Worm (Caenorhabditis elegans): ENCODE measurements around the gene scrm-7.
"Not testable (repeated sequence)": the region's sequence is repeated elsewhere in the genome, so short reads cannot be mapped to it uniquely, and the experiment has no call there.

scrm-7 gene

DNA sequence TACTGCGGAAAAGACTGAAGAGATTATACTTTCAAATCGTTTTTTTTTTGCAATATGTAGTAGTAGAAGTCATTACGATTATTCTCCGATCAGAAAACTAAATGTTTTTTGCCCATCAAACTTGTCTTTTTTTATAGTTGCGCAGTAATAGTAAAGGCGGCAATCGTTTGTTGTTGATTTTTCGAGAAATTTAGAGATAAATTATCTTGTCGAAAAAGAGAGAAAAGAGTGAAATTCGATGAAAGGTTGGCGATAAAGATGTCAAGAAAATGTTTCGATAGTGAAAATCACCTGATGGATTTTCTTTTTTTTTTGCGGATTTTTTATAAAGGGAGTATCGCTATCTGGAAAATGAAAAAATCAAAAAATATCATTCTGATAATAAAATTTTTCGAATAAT lies 8.9 kb upstream of the scrm-7 start:
- no peak for TF ChIP-seq dao-5 (tag; optimal IDR thresholded peaks at IDR 0.05)

DNA sequence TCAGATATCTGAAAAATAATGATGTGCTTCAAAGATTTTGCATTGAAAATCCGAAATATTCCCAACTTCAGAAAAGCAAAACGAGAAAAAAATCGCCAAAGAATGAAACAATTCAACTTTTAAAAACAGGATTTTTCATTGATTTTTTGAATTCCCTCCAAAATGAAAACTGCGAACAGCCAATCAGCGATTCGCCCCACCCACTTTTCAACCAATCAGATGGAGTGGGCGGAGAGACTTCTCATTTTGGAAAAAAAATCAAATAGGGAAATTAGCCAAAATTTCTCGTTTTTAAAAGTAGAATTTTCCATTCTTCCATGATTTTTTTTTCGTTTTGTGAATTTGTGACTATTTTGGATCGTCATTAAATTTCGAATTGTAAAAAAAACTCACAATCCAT lies 5.2 kb upstream of the scrm-7 start:
- TF ChIP-seq dao-5 (tag; optimal IDR thresholded peaks at IDR 0.05) (no peak), W03F9.2 (tag; optimal IDR thresholded peaks at IDR 0.05) (no peak), him-1 (tag; optimal IDR thresholded peaks at IDR 0.05) (no peak)

DNA sequence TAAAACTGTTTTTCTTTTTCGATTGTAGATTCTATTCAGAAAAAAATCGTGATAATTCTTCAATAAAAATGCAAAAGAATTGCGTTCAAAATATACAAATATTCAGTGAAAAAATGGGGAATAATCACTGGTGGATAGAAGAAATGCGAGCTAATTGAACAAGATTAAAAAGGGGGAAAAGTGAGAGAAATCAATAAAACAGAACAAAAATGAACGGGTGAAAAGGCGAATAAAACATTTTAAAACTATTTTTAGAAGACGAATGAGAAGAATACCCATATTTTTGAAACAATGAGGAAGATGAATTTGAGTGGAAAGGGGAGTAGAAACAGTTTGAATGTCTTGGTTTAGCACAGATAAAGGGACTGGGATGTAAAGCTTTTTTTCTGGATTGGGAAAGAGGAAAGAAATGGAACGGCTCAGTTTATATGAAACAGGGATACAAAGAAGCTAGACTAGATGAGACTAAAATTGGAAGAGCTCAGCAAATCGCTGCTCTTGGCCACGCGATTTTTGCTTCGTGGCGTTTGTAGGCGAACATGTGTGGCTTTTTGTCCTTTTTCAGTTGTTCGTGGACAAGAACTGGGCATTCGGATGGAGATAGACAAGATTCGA lies 4.7 kb upstream of the scrm-7 start, which contains the start of gene Y50E8A.12:
Y50E8A.12 (minus strand) TSS at position 51 of the 615 bp plus-strand sequence.
- TF ChIP-seq W03F9.2 (tag; optimal IDR thresholded peaks at IDR 0.05) (no peak), dao-5 (tag; optimal IDR thresholded peaks at IDR 0.05) (no peak), him-1 (tag; optimal IDR thresholded peaks at IDR 0.05) (no peak)

DNA sequence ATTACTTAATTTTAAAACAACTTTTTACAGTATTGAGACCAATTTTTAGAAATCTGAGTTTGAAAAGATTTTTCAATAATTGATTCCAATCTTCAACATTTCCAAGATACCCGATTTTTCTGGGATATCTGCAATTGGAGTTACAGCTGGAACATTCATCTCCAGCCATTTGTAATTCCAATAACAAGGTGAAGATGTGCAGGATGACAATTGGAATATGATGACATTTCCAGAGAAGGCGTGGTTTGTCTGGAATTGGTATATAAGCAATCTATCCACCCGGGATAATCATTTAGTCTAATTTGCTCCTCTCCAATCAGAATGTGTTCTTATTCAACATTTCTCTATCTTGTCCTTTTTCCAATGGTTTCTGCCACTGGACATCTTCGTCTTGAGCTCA lies 1.6 kb upstream of the scrm-7 start, which contains the start of gene Y50E8A.11:
Y50E8A.11 (plus strand) TSS at position 301 of the 400 bp plus-strand sequence.
- TF ChIP-seq W03F9.2 (tag; optimal IDR thresholded peaks at IDR 0.05) (no peak), dao-5 (tag; optimal IDR thresholded peaks at IDR 0.05) (no peak), him-1 (tag; optimal IDR thresholded peaks at IDR 0.05) (no peak)

DNA sequence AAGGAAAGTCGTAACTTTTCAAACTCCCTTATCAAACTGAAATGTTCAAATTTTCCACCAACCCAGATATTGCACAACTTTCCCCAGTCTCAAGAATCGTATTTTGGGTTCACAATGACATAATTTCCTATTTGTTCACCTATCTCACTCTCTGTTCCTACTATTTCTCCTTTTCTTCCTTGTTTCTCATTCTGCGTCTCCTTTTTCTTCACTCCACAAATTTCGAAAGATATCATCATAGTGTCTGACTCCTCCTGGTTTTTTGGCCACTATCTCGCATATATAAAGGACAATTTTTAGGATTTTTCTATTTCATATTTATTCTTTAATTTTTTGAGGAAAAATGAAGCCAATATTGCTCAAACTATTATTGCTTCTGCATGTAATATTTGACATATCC lies 6.5 kb downstream of the scrm-7 start, which contains the start of gene haf-7:
haf-7 (plus strand) TSS at position 211 of the 400 bp plus-strand sequence.
- TF ChIP-seq W03F9.2 (tag; optimal IDR thresholded peaks at IDR 0.05) (no peak), him-1 (tag; optimal IDR thresholded peaks at IDR 0.05) (no peak)

DNA sequence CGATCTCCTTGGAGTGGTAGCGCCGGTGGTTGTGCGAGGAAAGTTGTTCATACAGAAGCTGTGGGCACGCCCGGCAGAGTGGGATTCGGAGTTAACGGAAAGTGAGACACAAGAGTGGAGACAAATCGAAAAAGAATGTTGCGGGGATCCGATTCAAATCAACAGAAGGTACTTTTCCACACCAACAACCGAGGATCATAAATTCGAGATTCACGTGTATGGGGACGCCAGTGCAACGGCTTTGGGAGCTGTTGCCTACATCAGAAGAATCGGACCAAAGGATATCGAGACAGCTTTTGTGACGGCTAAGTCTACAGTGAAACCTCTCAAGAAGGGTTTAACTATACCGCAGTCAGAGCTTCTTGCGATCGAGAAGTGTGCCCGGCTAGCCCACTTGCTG lies 16.0 kb downstream of the scrm-7 start:
- TF ChIP-seq him-1 (tag; optimal IDR thresholded peaks at IDR 0.05), result no peak
- no peak for TF ChIP-seq dao-5 (tag; optimal IDR thresholded peaks at IDR 0.05)
- no peak for TF ChIP-seq W03F9.2 (tag; optimal IDR thresholded peaks at IDR 0.05)

DNA sequence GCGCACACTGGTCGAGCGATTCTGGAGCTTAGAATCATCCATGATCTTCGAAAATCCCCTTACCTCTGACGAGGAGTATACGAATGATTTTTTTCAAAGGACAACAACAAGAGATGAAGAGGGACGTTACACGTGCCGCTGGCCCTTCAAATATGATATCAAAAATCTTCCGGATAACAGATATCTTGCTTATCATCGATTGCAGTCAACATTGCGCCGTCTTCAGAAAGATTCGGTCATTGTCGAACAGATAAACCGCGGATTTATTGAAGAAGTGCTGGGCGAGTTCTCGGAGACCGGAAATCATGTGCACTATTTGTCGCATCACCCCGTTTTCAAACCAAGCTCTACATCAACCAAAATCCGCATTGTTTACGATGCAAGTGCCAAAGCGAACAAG lies 17.0 kb downstream of the scrm-7 start:
- TF ChIP-seq W03F9.2 (tag; optimal IDR thresholded peaks at IDR 0.05) (no peak), him-1 (tag; optimal IDR thresholded peaks at IDR 0.05) (no peak), dao-5 (tag; optimal IDR thresholded peaks at IDR 0.05) (no peak)

DNA sequence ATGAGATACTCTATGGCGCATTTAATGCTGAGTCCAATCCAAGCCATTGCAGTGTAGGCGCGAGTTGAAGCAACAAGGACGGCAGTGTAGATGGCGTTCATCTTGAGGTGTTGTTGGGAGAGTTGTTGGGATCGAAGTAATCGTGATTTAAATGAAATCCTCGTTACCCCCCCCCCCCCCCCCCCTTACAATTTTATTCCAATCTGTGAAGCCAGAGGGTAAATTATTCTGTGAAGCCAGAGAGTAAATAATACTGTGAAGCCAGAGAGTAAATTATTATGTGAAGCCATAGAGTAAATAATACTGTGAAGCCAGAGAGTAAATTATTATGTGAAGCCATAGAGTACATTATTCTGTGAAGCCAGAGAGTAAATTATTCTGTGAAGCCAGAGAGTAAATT lies 29.2 kb downstream of the scrm-7 start, which contains the start of gene nspa-10:
nspa-10 (minus strand) TSS at position 101 of the 400 bp plus-strand sequence.
- not testable (repeated sequence) for TF ChIP-seq dao-5, W03F9.2, him-1 (tag; optimal IDR thresholded peaks at IDR 0.05)

DNA sequence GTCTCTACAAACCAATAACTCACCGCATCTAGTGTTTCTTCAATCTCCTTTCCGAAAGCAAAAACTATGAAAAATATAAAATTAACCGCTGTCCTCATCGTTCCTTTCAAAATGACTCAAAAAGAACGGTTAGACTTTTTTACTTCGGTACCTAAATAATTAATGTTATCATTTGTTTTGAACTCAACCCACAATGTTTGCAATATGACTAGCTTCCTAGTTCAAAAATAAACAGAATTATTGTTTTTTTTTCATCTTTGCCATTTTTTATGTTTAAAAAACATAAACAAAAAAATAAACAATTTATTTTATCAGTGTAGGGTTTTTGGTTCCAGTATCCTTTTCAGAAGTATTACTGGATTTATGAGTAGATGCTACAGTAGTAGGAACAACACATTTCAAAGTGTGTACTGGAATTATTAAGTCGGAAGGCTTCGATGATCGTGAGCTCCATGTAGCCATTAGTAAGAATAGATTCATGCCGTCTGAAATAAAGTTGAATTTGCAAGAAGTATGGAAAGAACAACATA lies 30.9 kb downstream of the scrm-7 start, which contains the start of the genes lipl-8 and Y50E8A.22:
lipl-8 (minus strand) TSS at position 101 of the 530 bp plus-strand sequence.
Y50E8A.22 (minus strand) TSS at position 480 of the 530 bp plus-strand sequence.
- TF ChIP-seq dao-5 (tag; optimal IDR thresholded peaks at IDR 0.05), result no peak

DNA sequence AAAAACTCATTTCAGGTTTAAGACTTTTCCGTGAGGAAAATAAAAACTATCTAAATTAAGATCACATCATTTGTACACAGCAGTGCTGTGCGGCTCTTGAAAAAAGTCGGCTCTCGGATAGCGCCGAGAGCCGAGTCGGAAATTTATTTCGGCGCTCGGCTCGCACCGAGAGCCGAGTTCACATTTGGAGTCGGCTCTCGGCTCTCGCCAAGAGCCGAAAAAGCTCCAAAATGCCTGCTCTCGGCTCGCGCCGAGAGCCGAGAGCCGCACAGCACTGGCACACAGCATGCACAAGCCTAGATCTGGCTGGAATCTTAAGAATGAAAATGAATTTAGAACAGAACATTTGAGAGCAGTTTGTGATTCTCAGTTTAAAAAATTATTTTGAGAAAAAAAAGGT lies 32.6 kb downstream of the scrm-7 start:
- TF ChIP-seq W03F9.2 (tag; optimal IDR thresholded peaks at IDR 0.05) (no peak), him-1 (tag; optimal IDR thresholded peaks at IDR 0.05) (no peak), dao-5 (tag; optimal IDR thresholded peaks at IDR 0.05) (no peak)

DNA sequence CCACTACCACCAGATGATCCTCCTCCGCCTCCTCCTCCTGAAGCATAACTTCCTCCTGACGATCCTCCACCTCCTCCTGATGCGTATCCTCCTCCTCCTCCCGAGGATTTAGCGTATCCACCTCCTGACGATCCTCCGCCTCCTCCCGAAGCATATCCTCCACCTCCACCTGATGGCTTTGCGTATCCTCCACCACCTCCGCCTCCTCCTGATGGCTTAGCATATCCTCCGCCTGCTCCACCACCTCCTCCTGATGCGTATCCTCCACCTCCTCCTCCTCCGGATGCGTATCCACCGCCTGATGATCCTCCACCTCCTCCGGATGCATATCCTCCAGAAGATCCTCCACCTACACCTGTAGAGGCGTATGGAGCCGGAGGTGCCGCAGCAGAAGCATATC lies 34.7 kb downstream of the scrm-7 start:
- TF ChIP-seq him-1 (tag; optimal IDR thresholded peaks at IDR 0.05), result no peak
- TF ChIP-seq W03F9.2 (tag; optimal IDR thresholded peaks at IDR 0.05), result no peak
- no peak for TF ChIP-seq dao-5 (tag; optimal IDR thresholded peaks at IDR 0.05)

DNA sequence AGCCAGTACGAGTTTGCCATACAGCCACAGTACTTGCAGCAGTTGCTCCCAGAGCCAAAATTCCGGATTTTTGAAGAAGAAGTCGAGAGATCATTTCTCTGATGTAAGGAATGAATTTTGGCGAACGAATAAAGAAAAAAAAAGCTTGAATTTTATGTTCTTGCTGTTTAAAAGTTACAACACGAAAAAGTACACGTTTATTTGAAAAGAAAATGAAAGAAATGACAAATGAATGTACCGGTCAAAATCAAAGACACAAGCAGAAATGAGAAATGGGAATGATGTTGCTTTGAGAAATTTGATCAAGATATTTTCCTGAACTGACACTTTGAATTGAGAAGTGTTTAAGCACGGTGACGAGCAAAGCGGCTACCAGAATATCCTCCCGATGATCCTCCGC lies 38.3 kb downstream of the scrm-7 start, which contains the start of gene Y50E8A.6:
Y50E8A.6 (minus strand) TSS at position 101 of the 400 bp plus-strand sequence.
- no peak for TF ChIP-seq dao-5 (tag; optimal IDR thresholded peaks at IDR 0.05)
- TF ChIP-seq him-1 (tag; optimal IDR thresholded peaks at IDR 0.05), result no peak
- no peak for TF ChIP-seq W03F9.2 (tag; optimal IDR thresholded peaks at IDR 0.05)

DNA sequence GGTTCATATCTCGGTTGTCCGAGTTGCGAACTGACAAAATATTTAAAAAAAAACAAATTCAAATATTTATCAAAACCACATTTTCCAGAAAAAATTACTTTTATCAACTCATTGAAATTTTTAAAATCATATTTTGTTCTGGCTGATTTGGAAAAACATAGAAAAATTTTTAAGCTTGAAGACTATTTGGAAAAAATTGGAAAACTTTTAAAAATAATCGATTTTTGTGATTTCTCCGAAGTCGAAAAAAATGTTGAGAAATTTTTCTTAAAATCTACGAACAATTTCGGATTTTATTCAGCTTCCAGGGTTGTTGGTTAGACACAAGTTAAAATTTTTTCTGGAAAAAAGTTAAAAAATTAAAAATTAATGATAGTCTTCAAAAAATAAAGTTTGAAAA lies 42.7 kb downstream of the scrm-7 start, which contains the start of gene Y50E8A.5:
Y50E8A.5 (minus strand) TSS at position 101 of the 400 bp plus-strand sequence.
- TF ChIP-seq dao-5 (tag; optimal IDR thresholded peaks at IDR 0.05) (no peak), him-1 (tag; optimal IDR thresholded peaks at IDR 0.05) (no peak), W03F9.2 (tag; optimal IDR thresholded peaks at IDR 0.05) (no peak)

DNA sequence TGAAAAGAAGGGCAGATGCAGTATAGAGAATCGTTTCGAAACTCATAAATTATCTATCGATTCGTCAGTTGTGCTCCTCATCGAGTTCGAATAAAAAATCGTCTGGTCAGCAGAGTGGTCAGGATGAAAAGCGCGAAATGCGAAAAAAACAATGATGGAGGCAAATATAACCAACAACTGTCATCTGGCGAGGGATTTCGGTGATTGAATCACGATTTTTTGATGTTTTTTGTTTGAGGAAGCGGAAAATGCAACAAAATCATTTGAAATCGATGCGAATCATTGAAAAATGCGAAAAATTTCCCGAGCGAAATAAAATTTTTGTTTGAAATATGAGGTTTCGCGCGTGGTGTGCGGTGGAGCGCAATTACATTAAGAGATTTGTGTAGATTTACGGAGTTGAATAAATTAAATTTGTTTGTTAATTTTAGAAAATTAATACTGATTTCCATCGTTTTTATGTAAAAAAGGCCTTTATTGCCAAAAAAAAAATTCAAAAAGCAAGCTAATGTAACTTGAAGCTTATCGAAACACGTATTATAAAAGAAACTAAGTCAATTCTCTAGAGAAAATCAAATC lies 45.3 kb downstream of the scrm-7 start, which contains the start of gene unc-61:
unc-61 (minus strand) TSS at position 51 of the 579 bp plus-strand sequence.
- no peak for TF ChIP-seq him-1 (tag; optimal IDR thresholded peaks at IDR 0.05)

Data from whole organism, L4/young adult.